Fruit fly (Drosophila melanogaster) whole organism, embryonic: Measurements from ENCODE around the gene Pgd.

Source experiments
- CG10267 ChIP-seq: fragments of 200-800 bp; sonication (Bioruptor generic); optimal IDR thresholded peaks from 2 replicates; lab custom pipeline; 2018; ENCODE audit warnings: missing biosample characterization, mild to moderate bottlenecking, missing genetic modification characterization, moderate library complexity
- CG10366 ChIP-seq: fragments of 200-800 bp; sonication (Bioruptor generic); IDR thresholded peaks from 2 replicates; pipeline ENCODE4 v1.3.6; 2022; ENCODE audit warnings: missing biosample characterization, missing genetic modification characterization
- CG11093 ChIP-seq: fragments of 200-800 bp; sonication (Bioruptor generic); IDR thresholded peaks from 3 replicates; pipeline ENCODE4 v1.3.6; 2022; ENCODE audit warnings: missing biosample characterization, missing genetic modification characterization
- CG11456 ChIP-seq: fragments of 200-800 bp; sonication (Bioruptor generic); IDR thresholded peaks from 3 replicates; pipeline ENCODE4 v1.3.6; 2022; ENCODE audit warnings: missing biosample characterization, missing genetic modification characterization
- CG12155 ChIP-seq: fragments of 200-800 bp; sonication (Bioruptor generic); optimal IDR thresholded peaks from 3 replicates; lab custom pipeline; 2016; ENCODE audit warnings: missing biosample characterization, missing genetic modification characterization
- CG12942 ChIP-seq: fragments of 200-800 bp; sonication (Bioruptor generic); optimal IDR thresholded peaks from 3 replicates; lab custom pipeline; 2016; ENCODE audit warnings: missing biosample characterization, missing genetic modification characterization
- CG13287 ChIP-seq: fragments of 200-800 bp; sonication (Bioruptor generic); IDR thresholded peaks from 2 replicates; pipeline ENCODE4 v1.3.6; 2022; ENCODE audit warnings: missing biosample characterization, missing genetic modification characterization; ENCODE audit not compliant: partially characterized antibody
- CG13424 ChIP-seq: fragments of 200-800 bp; sonication (Bioruptor generic); optimal IDR thresholded peaks from 2 replicates; lab custom pipeline; 2019; ENCODE audit warnings: missing biosample characterization, mild to moderate bottlenecking, missing genetic modification characterization, moderate library complexity
- CG13775 ChIP-seq: fragments of 200-800 bp; sonication (Bioruptor generic); optimal IDR thresholded peaks from 3 replicates; lab custom pipeline; 2017; ENCODE audit warnings: missing biosample characterization, mild to moderate bottlenecking, missing genetic modification characterization
- CG15696 ChIP-seq: fragments of 200-800 bp; sonication (Bioruptor generic); optimal IDR thresholded peaks from 2 replicates; lab custom pipeline; 2019; ENCODE audit warnings: missing biosample characterization, mild to moderate bottlenecking, missing genetic modification characterization, moderate library complexity
- CG17359 ChIP-seq: fragments of 200-800 bp; sonication (Bioruptor generic); optimal IDR thresholded peaks from 3 replicates; lab custom pipeline; 2018; ENCODE audit warnings: missing biosample characterization, mild to moderate bottlenecking, missing genetic modification characterization, moderate library complexity
- CG17912 ChIP-seq: fragments of 200-800 bp; sonication (Bioruptor generic); optimal IDR thresholded peaks from 2 replicates; lab custom pipeline; 2018; ENCODE audit warnings: missing biosample characterization, mild to moderate bottlenecking, missing genetic modification characterization
- CG18011 ChIP-seq: fragments of 200-800 bp; sonication (Bioruptor generic); optimal IDR thresholded peaks from 2 replicates; lab custom pipeline; 2017; ENCODE audit warnings: missing biosample characterization, missing genetic modification characterization, mild to moderate bottlenecking, moderate library complexity, missing genotype
- CG18599 ChIP-seq: fragments of 200-800 bp; sonication (Bioruptor generic); optimal IDR thresholded peaks from 3 replicates; lab custom pipeline; 2017; ENCODE audit warnings: missing biosample characterization, missing genetic modification characterization, mild to moderate bottlenecking, moderate library complexity, missing genetic modification reagents
- CG30020 ChIP-seq: fragments of 200-800 bp; optimal IDR thresholded peaks from 2 replicates; lab custom pipeline; 2019; ENCODE audit warnings: missing biosample characterization, mild to moderate bottlenecking, missing genetic modification characterization, moderate library complexity
- CG3995 ChIP-seq: fragments of 200-800 bp; sonication (Bioruptor generic); optimal IDR thresholded peaks from 3 replicates; lab custom pipeline; 2016; ENCODE audit warnings: missing biosample characterization, missing genetic modification characterization
- CG7556 ChIP-seq: fragments of 200-800 bp; sonication (Bioruptor generic); optimal IDR thresholded peaks from 2 replicates; lab custom pipeline; 2017; ENCODE audit warnings: missing biosample characterization, mild to moderate bottlenecking, missing genetic modification characterization
- CG7963 ChIP-seq: fragments of 200-800 bp; sonication (Bioruptor generic); IDR thresholded peaks from 3 replicates; pipeline ENCODE4 v1.3.6; 2022; ENCODE audit warnings: missing biosample characterization, missing genetic modification characterization; ENCODE audit not compliant: partially characterized antibody
- CG7987 ChIP-seq: fragments of 200-800 bp; sonication (Bioruptor generic); optimal IDR thresholded peaks from 2 replicates; lab custom pipeline; 2018; ENCODE audit warnings: missing biosample characterization, mild to moderate bottlenecking, missing genetic modification characterization, moderate library complexity
- CG9876 ChIP-seq: fragments of 200-800 bp; sonication (Bioruptor generic); optimal IDR thresholded peaks from 2 replicates; lab custom pipeline; 2016; ENCODE audit warnings: missing biosample characterization, missing genetic modification characterization
- D ChIP-seq, 2 experiments: fragments of 200-800 bp in 1 of 2; fragments of >200 bp in 1 of 2; sonication (Bioruptor generic) in 1 of 2; optimal IDR thresholded peaks; 2 replicates in 1 of 2; 3 replicates in 1 of 2; lab custom pipeline; 2017; ENCODE audit warnings: mild to moderate bottlenecking in 1 of 2, missing biosample characterization in 1 of 2, missing genetic modification characterization in 1 of 2, missing genetic modification reagents in 1 of 2
- Dp ChIP-seq: fragments of 200-800 bp; sonication (Bioruptor generic); optimal IDR thresholded peaks from 2 replicates; lab custom pipeline; 2018; ENCODE audit warnings: missing biosample characterization, mild to moderate bottlenecking, missing genetic modification characterization, moderate library complexity
- Dref ChIP-seq: fragments of 200-800 bp; sonication (Bioruptor generic); IDR thresholded peaks from 2 replicates; pipeline ENCODE4 v1.3.6; 2022; ENCODE audit warnings: missing biosample characterization, missing genetic modification characterization
- Ets97D ChIP-seq: fragments of 200-800 bp; sonication (Bioruptor generic); optimal IDR thresholded peaks from 3 replicates; lab custom pipeline; 2016; ENCODE audit warnings: missing biosample characterization, missing genetic modification characterization
- Fer1 ChIP-seq: fragments of 200-800 bp; sonication (Bioruptor generic); optimal IDR thresholded peaks from 2 replicates; lab custom pipeline; 2017; ENCODE audit warnings: missing biosample characterization, mild to moderate bottlenecking, missing genetic modification characterization
- Gug ChIP-seq: fragments of 200-800 bp; sonication (Bioruptor generic); IDR thresholded peaks from 4 replicates; pipeline ENCODE4 v1.3.6; 2022; ENCODE audit warnings: missing biosample characterization, missing genetic modification characterization
- Hr51 ChIP-seq, 2 experiments: fragments of 200-800 bp; sonication (Bioruptor generic); optimal IDR thresholded peaks; 2 replicates in 1 of 2; 3 replicates in 1 of 2; lab custom pipeline; 2016 to 2018; ENCODE audit warnings: missing biosample characterization in 2 of 2, missing genetic modification characterization in 2 of 2, mild to moderate bottlenecking in 1 of 2, moderate library complexity in 1 of 2
- Med ChIP-seq: fragments of 200-800 bp; sonication (Bioruptor generic); peaks from one replicate; lab custom pipeline; 2016; ENCODE audit warnings: missing biosample characterization, missing genetic modification characterization, mild to moderate bottlenecking, inconsistent platforms, moderate library complexity
- Opbp ChIP-seq: fragments of 200-800 bp; sonication (Bioruptor generic); IDR thresholded peaks from 3 replicates; pipeline ENCODE4 v1.3.6; 2022; ENCODE audit warnings: missing biosample characterization, missing genetic modification characterization; ENCODE audit not compliant: partially characterized antibody
- Rfx ChIP-seq: fragments of 200-800 bp; sonication (Bioruptor generic); IDR thresholded peaks from 2 replicates; pipeline ENCODE4 v1.3.6; 2022; ENCODE audit warnings: missing biosample characterization, missing genetic modification characterization
- Sry-δ ChIP-seq: fragments of 200-800 bp; sonication (Bioruptor generic); optimal IDR thresholded peaks from 2 replicates; lab custom pipeline; 2016; ENCODE audit warnings: missing biosample characterization, missing genetic modification characterization
- Xbp1 ChIP-seq: fragments of 200-800 bp; sonication (Bioruptor generic); optimal IDR thresholded peaks from 3 replicates; lab custom pipeline; 2016; ENCODE audit warnings: missing biosample characterization, mild to moderate bottlenecking, missing genetic modification characterization
- Xrp1 ChIP-seq: fragments of 200-800 bp; sonication (Bioruptor generic); IDR thresholded peaks from 2 replicates; pipeline ENCODE4 v1.3.6; 2022; ENCODE audit warnings: missing biosample characterization, missing genetic modification characterization
- ap ChIP-seq: fragments of 200-800 bp; sonication (Bioruptor generic); IDR thresholded peaks from 2 replicates; pipeline ENCODE4 v1.3.6; 2022; ENCODE audit warnings: missing biosample characterization, missing genetic modification characterization
- crol ChIP-seq: fragments of 200-800 bp; sonication (Bioruptor generic); IDR thresholded peaks from 2 replicates; pipeline ENCODE4 v1.3.6; 2022; ENCODE audit warnings: missing biosample characterization, missing genetic modification characterization
- dpn ChIP-seq, 2 experiments: fragments of 200-800 bp; sonication (Bioruptor generic); optimal IDR thresholded peaks; 3 replicates each; lab custom pipeline; 2016; ENCODE audit warnings: missing biosample characterization in 2 of 2, missing genetic modification characterization in 2 of 2
- gt ChIP-seq: fragments of 200-800 bp; sonication (Bioruptor generic); IDR thresholded peaks from 2 replicates; pipeline ENCODE4 v1.3.6; 2022; ENCODE audit warnings: missing biosample characterization, missing genetic modification characterization
- ham ChIP-seq: fragments of 200-800 bp; sonication (Bioruptor generic); IDR thresholded peaks from 2 replicates; pipeline ENCODE4 v1.3.6; 2022; ENCODE audit warnings: missing biosample characterization, missing genetic modification characterization
- lbe ChIP-seq: fragments of 200-800 bp; sonication (Bioruptor generic); optimal IDR thresholded peaks from 2 replicates; lab custom pipeline; 2016; ENCODE audit warnings: missing biosample characterization, mild to moderate bottlenecking, missing genetic modification characterization
- mam ChIP-seq: fragments of 200-800 bp; sonication (Bioruptor generic); optimal IDR thresholded peaks from 3 replicates; lab custom pipeline; 2016; ENCODE audit warnings: missing biosample characterization, missing genetic modification characterization
- nmo ChIP-seq: fragments of 200-800 bp; sonication (Bioruptor generic); optimal IDR thresholded peaks from 2 replicates; lab custom pipeline; 2018; ENCODE audit warnings: missing biosample characterization, mild to moderate bottlenecking, missing genetic modification characterization, moderate library complexity
- p53 ChIP-seq: fragments of 200-800 bp; sonication (Bioruptor generic); optimal IDR thresholded peaks from 2 replicates; lab custom pipeline; 2016; ENCODE audit warnings: missing biosample characterization, missing genetic modification characterization
- pita ChIP-seq: fragments of 200-800 bp; sonication (Bioruptor generic); optimal IDR thresholded peaks from 2 replicates; lab custom pipeline; 2017; ENCODE audit warnings: missing biosample characterization, mild to moderate bottlenecking, missing genetic modification characterization
- ro ChIP-seq: fragments of 200-800 bp; sonication (Bioruptor generic); IDR thresholded peaks from 2 replicates; pipeline ENCODE4 v1.3.6; 2022; ENCODE audit warnings: missing biosample characterization, missing genetic modification characterization
- sim ChIP-seq: fragments of 200-800 bp; sonication (Bioruptor generic); IDR thresholded peaks from 2 replicates; pipeline ENCODE4 v1.3.6; 2022; ENCODE audit warnings: missing biosample characterization, missing genetic modification characterization
- slou ChIP-seq: fragments of 200-800 bp; sonication (Bioruptor generic); optimal IDR thresholded peaks from 3 replicates; lab custom pipeline; 2016; ENCODE audit warnings: missing biosample characterization, missing genetic modification characterization
- ssp ChIP-seq: fragments of 200-800 bp; sonication (Bioruptor generic); IDR thresholded peaks from 2 replicates; pipeline ENCODE4 v1.3.6; 2022; ENCODE audit warnings: missing biosample characterization, missing genetic modification characterization
- tap ChIP-seq: fragments of 200-800 bp; optimal IDR thresholded peaks from 3 replicates; lab custom pipeline; 2019; ENCODE audit warnings: missing biosample characterization, mild to moderate bottlenecking, missing genetic modification characterization, moderate library complexity
- tx ChIP-seq: fragments of 200-800 bp; sonication (Bioruptor generic); optimal IDR thresholded peaks from 2 replicates; lab custom pipeline; 2016; ENCODE audit warnings: missing biosample characterization, missing genetic modification characterization
- vnd ChIP-seq: fragments of 200-800 bp; sonication (Bioruptor generic); IDR thresholded peaks from 3 replicates; pipeline ENCODE4 v1.3.6; 2022; ENCODE audit warnings: missing biosample characterization, missing genetic modification characterization; ENCODE audit not compliant: partially characterized antibody

Gene Pgd

DNA sequence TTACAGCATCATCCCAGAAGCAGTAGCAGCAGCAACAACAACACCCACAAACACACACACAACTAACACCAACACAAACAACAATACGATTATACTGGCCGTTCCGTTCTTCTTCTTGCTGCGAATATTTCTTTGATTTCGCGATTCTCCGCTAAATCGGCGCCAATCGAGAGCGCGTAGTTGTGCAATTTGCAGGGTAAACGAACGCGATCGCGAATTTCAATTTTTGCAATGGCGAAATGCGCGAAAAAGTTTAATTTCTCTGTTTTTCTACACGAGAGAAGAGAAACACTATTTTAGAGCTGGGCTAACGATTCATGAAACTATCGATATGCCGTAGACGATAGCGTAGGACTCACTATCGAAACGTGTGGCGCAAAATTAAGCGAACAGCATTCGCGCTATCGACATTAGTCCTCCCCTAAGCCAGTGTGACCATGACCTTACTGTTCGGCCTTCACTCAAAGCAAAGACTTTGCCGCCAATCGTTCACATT is 13.8 kb downstream of the Pgd start, which contains the start of gene wapl (continued):
- TF ChIP-seq CG17359 (tag; lab: Kevin White, UChicago) (no peak), tx (GFP tag; lab: Kevin White, UChicago) (no peak), lbe (GFP tag; lab: Kevin White, UChicago) (no peak), CG13424 (no peak), CG13287 (GFP tag; lab: Robert Waterston, UW) (peak; percentile 96), CG7963 (GFP tag; lab: Robert Waterston, UW) (peak; percentile 92), slou (GFP tag; lab: Kevin White, UChicago) (no peak), CG17912 (GFP tag; lab: Kevin White, UChicago) (no peak), gt (no peak), nmo (peak; percentile 34), CG11093 (GFP tag; lab: Robert Waterston, UW) (no peak), CG7556 (no peak), Xbp1 (GFP tag; lab: Kevin White, UChicago) (peak; percentile 46), p53 (GFP tag; lab: Kevin White, UChicago) (no peak), CG7987 (GFP tag; lab: Kevin White, UChicago) (no peak), Dp (GFP tag; lab: Kevin White, UChicago) (peak; percentile 91), CG13775 (GFP tag; lab: Kevin White, UChicago) (no peak), CG12155 (GFP tag; lab: Kevin White, UChicago) (peak; percentile 12), CG3995 (GFP tag; lab: Kevin White, UChicago) (peak; percentile 58), vnd (GFP tag; lab: Robert Waterston, UW) (peak; percentile 89), CG11456 (GFP tag; lab: Robert Waterston, UW) (no peak), Dref (GFP tag; lab: Robert Waterston, UW) (peak; percentile 96), CG15696 (tag; lab: Kevin White, UChicago) (no peak), Opbp (GFP tag; lab: Robert Waterston, UW) (peak; percentile 97), CG18599 (GFP tag; lab: Kevin White, UChicago) (peak; percentile 5), Ets97D (GFP tag; lab: Kevin White, UChicago) (peak; percentile 63), mam (peak; percentile 24), CG30020 (tag; lab: Kevin White, UChicago) (peak; percentile 23), CG10366 (GFP tag; lab: Robert Waterston, UW) (no peak), ssp (GFP tag; lab: Robert Waterston, UW) (no peak), Rfx (GFP tag; lab: Robert Waterston, UW) (peak; percentile 71), pita (GFP tag; lab: Kevin White, UChicago) (no peak), ap (GFP tag; lab: Robert Waterston, UW) (no peak), ham (no peak), dpn (GFP tag; optimal IDR thresholded peaks at IDR 0.05; lab: Kevin White, UChicago) (peak; percentile 30), CG10267 (tag; lab: Kevin White, UChicago) (peak; percentile 56), CG18011 (GFP tag; lab: Kevin White, UChicago) (no peak), Fer1 (GFP tag; lab: Kevin White, UChicago) (peak; percentile 19), Gug (GFP tag; lab: Robert Waterston, UW) (peak; percentile 51; the same call in 1 of the 4 replicates), Xrp1 (GFP tag; lab: Robert Waterston, UW) (no peak), Hr51 (GFP tag; optimal IDR thresholded peaks at IDR 0.05; lab: Kevin White, UChicago) (peak in 1 of 2 experiments; percentile 45), crol (GFP tag; lab: Robert Waterston, UW) (no peak), CG9876 (GFP tag; lab: Kevin White, UChicago) (peak; percentile 37), Med (peak; percentile 92), sim (GFP tag; lab: Robert Waterston, UW) (no peak), D (optimal IDR thresholded peaks at IDR 0.05; lab: Kevin White, UChicago) (peak; percentile 57), D (GFP tag; optimal IDR thresholded peaks at IDR 0.05; lab: Kevin White, UChicago) (no peak), tap (tag; lab: Kevin White, UChicago) (no peak), Sry-δ (peak; percentile 99), ro (no peak), CG12942 (no peak)
